Worm (Caenorhabditis elegans): ENCODE results near the gene nlp-57.

DNA sequence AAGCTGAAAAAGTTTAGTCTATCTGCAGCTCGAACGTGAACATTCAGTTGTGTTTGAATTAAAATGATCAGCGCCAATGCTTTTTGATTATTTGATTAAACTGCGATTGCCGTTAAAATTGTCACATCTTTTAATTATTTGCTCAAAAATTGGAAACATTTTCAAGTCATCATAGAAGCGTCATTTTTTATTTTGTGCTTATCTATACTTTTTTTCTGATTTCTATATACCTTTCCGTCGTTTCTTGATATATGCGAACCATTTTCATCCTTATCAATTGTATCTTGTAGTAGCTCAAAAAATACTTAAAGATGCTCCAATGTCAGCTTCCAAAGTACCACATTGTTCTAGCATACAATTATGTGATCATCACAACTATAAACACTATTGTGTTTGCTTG is 34.4 kb downstream of the nlp-57 start:
- no peak for TF ChIP-seq nhr-237 (tag; optimal IDR thresholded peaks at IDR 0.05)
- no peak for TF ChIP-seq elt-3 (tag; optimal IDR thresholded peaks at IDR 0.05)
- no peak for TF ChIP-seq fkh-10 (GFP tag; optimal IDR thresholded peaks at IDR 0.05)
- TF ChIP-seq sea-2 (GFP tag; optimal IDR thresholded peaks at IDR 0.05), result no peak
- no peak for TF ChIP-seq ztf-11 (tag; optimal IDR thresholded peaks at IDR 0.05)
- TF ChIP-seq snpc-4 (tag; optimal IDR thresholded peaks at IDR 0.05), result no peak
- TF ChIP-seq lin-15B (tag; optimal IDR thresholded peaks at IDR 0.05), result no peak
- no peak for TF ChIP-seq unc-39 (tag; optimal IDR thresholded peaks at IDR 0.05)
- no peak for TF ChIP-seq nhr-12 (tag; optimal IDR thresholded peaks at IDR 0.05)
- no peak for TF ChIP-seq nhr-77 (tag; optimal IDR thresholded peaks at IDR 0.05)
- TF ChIP-seq fos-1 (tag; optimal IDR thresholded peaks at IDR 0.05), result no peak
- no peak for TF ChIP-seq unc-62 (GFP tag; optimal IDR thresholded peaks at IDR 0.05)
- no peak for TF ChIP-seq jun-1 (tag; optimal IDR thresholded peaks at IDR 0.05)

Data from whole organism, L3 larva.